Fruit fly (Drosophila melanogaster) Kc167 (cell line): ENCODE measurements around the gene jus.

Experiments
- Myc ChIP-seq: fragments of >200 bp; optimal IDR thresholded peaks from 2 replicates; lab custom pipeline; 2017; ENCODE audit warnings: missing external identifiers
- Sin3A ChIP-seq: fragments of >200 bp; optimal IDR thresholded peaks from 2 replicates; lab custom pipeline; 2018; ENCODE audit warnings: missing external identifiers
- h ChIP-seq: fragments of >200 bp; optimal IDR thresholded peaks from 3 replicates; lab custom pipeline; 2018; ENCODE audit warnings: missing external identifiers
- insv ChIP-seq: fragments of >200 bp; optimal IDR thresholded peaks from 3 replicates; lab custom pipeline; 2018; ENCODE audit warnings: missing external identifiers
- psq ChIP-seq: fragments of >200 bp; optimal IDR thresholded peaks from 2 replicates; lab custom pipeline; 2017; ENCODE audit warnings: missing external identifiers
- ttk ChIP-seq: sonication (Bioruptor generic); optimal IDR thresholded peaks from 2 replicates; lab custom pipeline; 2017; ENCODE audit warnings: missing external identifiers

The jus gene

dm6 chr3R:29206198-29207011 is 11.6 kb upstream of the jus start:
- TF ChIP-seq Myc: no peak

- TF ChIP-seq psq (lab: Kevin White, UChicago): no peak
- TF ChIP-seq ttk (lab: Kevin White, UChicago): no peak
- TF ChIP-seq insv (lab: Kevin White, UChicago): no peak
- no peak for TF ChIP-seq h (lab: Kevin White, UChicago)
- no peak for TF ChIP-seq Sin3A
- no peak for TF ChIP-seq Myc
These were observed 10.1 kb upstream of the jus start for dm6 chr3R:29204612-29205480.

dm6 chr3R:29204033-29204432 is 9.2 kb upstream of the jus start, which contains the start of gene Cyt-c1L:
Gene Cyt-c1L (minus strand): TSS chr3R:29204133.
- TF ChIP-seq Sin3A: no peak
- TF ChIP-seq psq (lab: Kevin White, UChicago): no peak
- TF ChIP-seq ttk (lab: Kevin White, UChicago): no peak
- TF ChIP-seq Myc: no peak
- no peak for TF ChIP-seq insv (lab: Kevin White, UChicago)
- no peak for TF ChIP-seq h (lab: Kevin White, UChicago)

dm6 chr3R:29202418-29202817 is 7.6 kb upstream of the jus start, which contains the start of gene Mesh1:
Gene Mesh1 (minus strand): TSS chr3R:29202525.
- TF ChIP-seq insv (lab: Kevin White, UChicago) (no peak), Sin3A (no peak)

dm6 chr3R:29199807-29200693 is 5.3 kb upstream of the jus start, which contains the start of gene CG11899:
Gene CG11899 (plus strand): TSS chr3R:29200454.
- TF ChIP-seq ttk (lab: Kevin White, UChicago): no peak
- no peak for TF ChIP-seq Sin3A
- no peak for TF ChIP-seq insv (lab: Kevin White, UChicago)
- no peak for TF ChIP-seq h (lab: Kevin White, UChicago)
- no peak for TF ChIP-seq Myc
- TF ChIP-seq psq (lab: Kevin White, UChicago): no peak

- TF ChIP-seq Sin3A (no peak), insv (lab: Kevin White, UChicago) (no peak), ttk (lab: Kevin White, UChicago) (no peak), Myc (no peak), h (lab: Kevin White, UChicago) (no peak), psq (lab: Kevin White, UChicago) (no peak)
These were observed 3.5 kb upstream of the jus start for dm6 chr3R:29198299-29198698.

dm6 chr3R:29196967-29197611 is 2.3 kb upstream of the jus start, which contains the start of gene CG14515:
Gene CG14515 (plus strand): TSS chr3R:29197556.
- TF ChIP-seq Myc (no peak), psq (lab: Kevin White, UChicago) (no peak), Sin3A (no peak), h (lab: Kevin White, UChicago) (no peak), ttk (lab: Kevin White, UChicago) (no peak), insv (lab: Kevin White, UChicago) (no peak)

dm6 chr3R:29190984-29191383 is 3.8 kb downstream of the jus start:
- TF ChIP-seq ttk (lab: Kevin White, UChicago): no peak
- TF ChIP-seq Myc: no peak

- TF ChIP-seq Sin3A (no peak), ttk (lab: Kevin White, UChicago) (no peak)
These were observed 29.7 kb downstream of the jus start, which contains the start of gene CG11898 for dm6 chr3R:29164930-29165693. Gene CG11898 (plus strand): TSS chr3R:29165643.

- TF ChIP-seq ttk (lab: Kevin White, UChicago): no peak
- no peak for TF ChIP-seq Myc
- TF ChIP-seq psq (lab: Kevin White, UChicago): no peak
- no peak for TF ChIP-seq h (lab: Kevin White, UChicago)
- TF ChIP-seq insv (lab: Kevin White, UChicago): no peak
- TF ChIP-seq Sin3A: no peak
These were observed 35.2 kb downstream of the jus start for dm6 chr3R:29159620-29160019.

- no peak for TF ChIP-seq psq (lab: Kevin White, UChicago)
- TF ChIP-seq ttk (lab: Kevin White, UChicago): no peak
- TF ChIP-seq Sin3A: no peak
- no peak for TF ChIP-seq Myc
- no peak for TF ChIP-seq insv (lab: Kevin White, UChicago)
- no peak for TF ChIP-seq h (lab: Kevin White, UChicago)
These were observed 36.1 kb downstream of the jus start for dm6 chr3R:29158721-29159120.
